Worm (Caenorhabditis elegans): Measurements from ENCODE around the gene T22F3.7.

Gene T22F3.7

ce11 chrV:3583622-3584021 is 16.8 kb downstream of the T22F3.7 start:
- TF ChIP-seq unc-130 (GFP tag; optimal IDR thresholded peaks at IDR 0.05) (no peak), ceh-91 (GFP tag; IDR thresholded peaks at IDR 0.05) (no peak), Y53F4B.3 (GFP tag; IDR thresholded peaks at IDR 0.05) (no peak), hmg-20 (GFP tag; IDR thresholded peaks at IDR 0.05) (no peak), ztf-18 (tag; optimal IDR thresholded peaks at IDR 0.05) (no peak), die-1 (tag; optimal IDR thresholded peaks at IDR 0.05) (no peak), rec-8 (tag; optimal IDR thresholded peaks at IDR 0.05) (no peak), dpff-1 (tag; optimal IDR thresholded peaks at IDR 0.05) (no peak), ekl-4 (GFP tag; IDR thresholded peaks at IDR 0.05) (no peak), efl-1 (GFP tag; optimal IDR thresholded peaks at IDR 0.05) (no peak), athp-1 (tag; optimal IDR thresholded peaks at IDR 0.05) (no peak), mcd-1 (GFP tag; IDR thresholded peaks at IDR 0.05) (no peak), pha-4 (tag; optimal IDR thresholded peaks at IDR 0.05) (no peak)

- no peak for TF ChIP-seq rec-8 (tag; optimal IDR thresholded peaks at IDR 0.05)
- peak; percentile 59; the same call in 1 of the 2 replicates for TF ChIP-seq zfh-2 (GFP tag; conservative IDR thresholded peaks at IDR 0.05)
Observed at ce11 chrV:3582671-3583070, 17.8 kb downstream of the T22F3.7 start.

- TF ChIP-seq nhr-179 (tag; optimal IDR thresholded peaks at IDR 0.05), result no peak
- TF ChIP-seq T07F8.4 (tag; optimal IDR thresholded peaks at IDR 0.05), result peak; percentile 25
- TF ChIP-seq lsl-1 (GFP tag; optimal IDR thresholded peaks at IDR 0.05), result peak; percentile 43
- TF ChIP-seq dox-1 (GFP tag; IDR thresholded peaks at IDR 0.05), result no peak
- peak; percentile 41; the same call in 1 of the 2 replicates for TF ChIP-seq hmg-1.2 (GFP tag; IDR thresholded peaks at IDR 0.05)
- no peak for TF ChIP-seq egl-18 (GFP tag; IDR thresholded peaks at IDR 0.05)
- no peak for TF ChIP-seq unc-62 (GFP tag; optimal IDR thresholded peaks at IDR 0.05)
- TF ChIP-seq rpc-1 (optimal IDR thresholded peaks at IDR 0.05), result peak; percentile 58
- TF ChIP-seq rpc-1 (tag; optimal IDR thresholded peaks at IDR 0.05), result peak; percentile 76
- no peak for TF ChIP-seq ztf-18 (tag; optimal IDR thresholded peaks at IDR 0.05)
- TF ChIP-seq F33H1.4 (GFP tag; IDR thresholded peaks at IDR 0.05), result 0 out of 2 replicates have a peak, but pooled peaks have one; percentile 13
- TF ChIP-seq F37B4.10 (GFP tag; IDR thresholded peaks at IDR 0.05), result no peak
- TF ChIP-seq madf-3 (GFP tag; IDR thresholded peaks at IDR 0.05), result 0 out of 2 replicates have a peak, but pooled peaks have one; percentile 14
- TF ChIP-seq nfya-2 (GFP tag; IDR thresholded peaks at IDR 0.05), result 0 out of 2 replicates have a peak, but pooled peaks have one; percentile 25
- TF ChIP-seq F23B12.7 (tag; optimal IDR thresholded peaks at IDR 0.05; ENCODE audit: insufficient read depth), result peak; percentile 61
- peak; percentile 65 for TF ChIP-seq B0261.1 (tag; optimal IDR thresholded peaks at IDR 0.05)
- no peak for TF ChIP-seq cebp-1 (GFP tag; IDR thresholded peaks at IDR 0.05)
- peak; percentile 17 for TF ChIP-seq cebp-1 (tag; optimal IDR thresholded peaks at IDR 0.05)
- 0 out of 2 replicates have a peak, but pooled peaks have one; percentile 13 for TF ChIP-seq attf-6 (GFP tag; IDR thresholded peaks at IDR 0.05)
- 0 out of 2 replicates have a peak, but pooled peaks have one; percentile 33 for TF ChIP-seq Y53G8AR.9 (GFP tag; conservative IDR thresholded peaks at IDR 0.05)
- TF ChIP-seq snpc-1.1 (tag; optimal IDR thresholded peaks at IDR 0.05; ENCODE audit: insufficient read depth), result peak; percentile 18
- peak; percentile 31 for TF ChIP-seq snpc-1.3 (tag; optimal IDR thresholded peaks at IDR 0.05; ENCODE audit: insufficient read depth)
- TF ChIP-seq F57A8.1 (GFP tag; optimal IDR thresholded peaks at IDR 0.05), result no peak
- peak; percentile 87 for TF ChIP-seq tbp1 (GFP tag; optimal IDR thresholded peaks at IDR 0.05)
- no peak for TF ChIP-seq nhr-90 (tag; optimal IDR thresholded peaks at IDR 0.05)
- peak; percentile 9 for TF ChIP-seq athp-1 (tag; optimal IDR thresholded peaks at IDR 0.05)
- TF ChIP-seq snpc-4 (GFP tag; optimal IDR thresholded peaks at IDR 0.05), result peak; percentile 0
- TF ChIP-seq snpc-4 (tag; optimal IDR thresholded peaks at IDR 0.05), result peak in 2 of 4 experiments; percentile 4 to 14
- TF ChIP-seq aptf-3 (GFP tag; IDR thresholded peaks at IDR 0.05), result 0 out of 2 replicates have a peak, but pooled peaks have one; percentile 21
- no peak for TF ChIP-seq F39B2.1 (GFP tag; IDR thresholded peaks at IDR 0.05)
- 0 out of 2 replicates have a peak, but pooled peaks have one; percentile 13 for TF ChIP-seq attf-3 (GFP tag; conservative IDR thresholded peaks at IDR 0.05)
- peak; percentile 68 for TF ChIP-seq F49E8.2 (tag; optimal IDR thresholded peaks at IDR 0.05; ENCODE audit: insufficient read depth)
- TF ChIP-seq Y79H2A.3 (GFP tag; conservative IDR thresholded peaks at IDR 0.05), result no peak
Observed at ce11 chrV:3582086-3582485, 18.4 kb downstream of the T22F3.7 start.
